Fruit fly (Drosophila melanogaster) whole organism, pupa: ENCODE measurements around the gene Top1.

Experiments
- CG10348 ChIP-seq: fragments of 200-800 bp; sonication (Bioruptor generic); IDR thresholded peaks from 2 replicates; pipeline ENCODE4 v1.3.6; 2022; ENCODE audit warnings: missing biosample characterization, missing genetic modification characterization
- CG12605 ChIP-seq: fragments of 200-800 bp; sonication (Bioruptor generic); IDR thresholded peaks from 2 replicates; pipeline ENCODE4 v1.3.6; 2022; ENCODE audit warnings: missing biosample characterization, missing genetic modification characterization
- CG13204 ChIP-seq: fragments of 200-800 bp; sonication (Bioruptor generic); optimal IDR thresholded peaks from 2 replicates; lab custom pipeline; 2018; ENCODE audit warnings: missing biosample characterization, mild to moderate bottlenecking, missing genetic modification characterization, moderate library complexity
- CG14655 ChIP-seq: fragments of 200-800 bp; sonication (Bioruptor generic); optimal IDR thresholded peaks from 3 replicates; lab custom pipeline; 2017; ENCODE audit warnings: mild to moderate bottlenecking, missing biosample characterization, missing genetic modification reagents, missing genetic modification characterization
- CG15710 ChIP-seq: fragments of 200-800 bp; sonication (Bioruptor generic); optimal IDR thresholded peaks from 2 replicates; lab custom pipeline; 2018; ENCODE audit warnings: missing biosample characterization, mild to moderate bottlenecking, missing genetic modification characterization, moderate library complexity
- CG17806 ChIP-seq: fragments of 200-800 bp; sonication (Bioruptor generic); optimal IDR thresholded peaks from 2 replicates; lab custom pipeline; 2018; ENCODE audit warnings: missing biosample characterization, mild to moderate bottlenecking, missing genetic modification characterization, moderate library complexity
- CG32121 ChIP-seq: fragments of 200-800 bp; sonication (Bioruptor generic); IDR thresholded peaks from 2 replicates; pipeline ENCODE4 v1.3.6; 2022; ENCODE audit warnings: missing biosample characterization, missing genetic modification characterization
- CG34367 ChIP-seq: fragments of 200-800 bp; sonication (Bioruptor generic); optimal IDR thresholded peaks from 2 replicates; lab custom pipeline; 2018; ENCODE audit warnings: missing biosample characterization, mild to moderate bottlenecking, missing genetic modification characterization
- CG4496 ChIP-seq: fragments of 200-800 bp; sonication (Bioruptor generic); IDR thresholded peaks from 3 replicates; pipeline ENCODE4 v1.3.6; 2022; ENCODE audit warnings: missing biosample characterization, missing genetic modification characterization
- CG8159 ChIP-seq: fragments of 200-800 bp; sonication (Bioruptor generic); optimal IDR thresholded peaks from 3 replicates; lab custom pipeline; 2018; ENCODE audit warnings: missing biosample characterization, mild to moderate bottlenecking, missing genetic modification characterization, moderate library complexity
- CG8301 ChIP-seq: fragments of 200-800 bp; sonication (Bioruptor generic); optimal IDR thresholded peaks from 2 replicates; lab custom pipeline; 2018; ENCODE audit warnings: missing biosample characterization, mild to moderate bottlenecking, missing genetic modification characterization
- CG9948 ChIP-seq: fragments of 200-800 bp; sonication (Bioruptor generic); optimal IDR thresholded peaks from 2 replicates; lab custom pipeline; 2018; ENCODE audit warnings: missing biosample characterization, mild to moderate bottlenecking, missing genetic modification characterization, moderate library complexity
- D1 ChIP-seq: fragments of 200-800 bp; sonication (Bioruptor generic); optimal IDR thresholded peaks from 2 replicates; lab custom pipeline; 2018; ENCODE audit warnings: missing biosample characterization, mild to moderate bottlenecking, missing genetic modification characterization, moderate library complexity
- EcR ChIP-seq: fragments of 200-800 bp; sonication (Bioruptor generic); optimal IDR thresholded peaks from 3 replicates; lab custom pipeline; 2019; ENCODE audit warnings: missing biosample characterization, missing genetic modification characterization, mild to moderate bottlenecking, moderate library complexity, missing genetic modification reagents
- Ets98B ChIP-seq: fragments of 200-800 bp; sonication (Bioruptor generic); IDR thresholded peaks from 2 replicates; pipeline ENCODE4 v1.3.6; 2022; ENCODE audit warnings: missing biosample characterization, missing genetic modification characterization
- Pif1A ChIP-seq: fragments of 200-800 bp; sonication (Bioruptor generic); optimal IDR thresholded peaks from 3 replicates; lab custom pipeline; 2016; ENCODE audit warnings: missing biosample characterization, missing genetic modification characterization
- Pif1B ChIP-seq: fragments of 200-800 bp; sonication (Bioruptor generic); optimal IDR thresholded peaks from 3 replicates; lab custom pipeline; 2016; ENCODE audit warnings: missing biosample characterization, missing genetic modification characterization
- Snoo ChIP-seq: fragments of 200-800 bp; sonication (Bioruptor generic); optimal IDR thresholded peaks from 3 replicates; lab custom pipeline; 2017; ENCODE audit warnings: missing biosample characterization, mild to moderate bottlenecking, missing genetic modification characterization, inconsistent platforms
- fd96Ca ChIP-seq: fragments of 200-800 bp; sonication (Bioruptor generic); IDR thresholded peaks from 3 replicates; pipeline ENCODE4 v1.3.6; 2022; ENCODE audit warnings: missing biosample characterization, missing genetic modification characterization
- gl ChIP-seq: fragments of 200-800 bp; sonication (Bioruptor generic); optimal IDR thresholded peaks from 2 replicates; lab custom pipeline; 2018; ENCODE audit warnings: missing biosample characterization, mild to moderate bottlenecking, missing genetic modification characterization
- rn ChIP-seq: fragments of 200-800 bp; sonication (Bioruptor generic); IDR thresholded peaks from 2 replicates; pipeline ENCODE4 v1.3.6; 2022; ENCODE audit warnings: missing biosample characterization, missing genetic modification characterization

Top1 gene

dm6 chrX:15298298-15299069 lies 20.8 kb upstream of the Top1 start:
- TF ChIP-seq CG13204 (peak; percentile 99), CG8301 (peak; percentile 91), rn (peak; percentile 85), Pif1A (GFP tag; lab: Kevin White, UChicago) (peak; percentile 70), CG12605 (GFP tag; lab: Robert Waterston, UW) (peak; percentile 78), Pif1B (GFP tag; lab: Kevin White, UChicago) (peak; percentile 66), Snoo (peak; percentile 87), gl (tag; lab: Kevin White, UChicago) (peak; percentile 47), CG15710 (tag; lab: Kevin White, UChicago) (peak; percentile 89), D1 (tag; lab: Kevin White, UChicago) (peak; percentile 57), fd96Ca (GFP tag; lab: Robert Waterston, UW) (peak; percentile 91), CG32121 (GFP tag; lab: Robert Waterston, UW) (peak; percentile 94), CG10348 (GFP tag; lab: Robert Waterston, UW) (peak; percentile 92), CG9948 (tag; lab: Kevin White, UChicago) (peak; percentile 85), Ets98B (peak; percentile 88), CG4496 (GFP tag; lab: Robert Waterston, UW) (peak; percentile 92), CG8159 (peak; percentile 92), CG17806 (peak; percentile 77), EcR (peak; percentile 79), CG14655 (GFP tag; lab: Kevin White, UChicago) (peak; percentile 95), CG34367 (tag; lab: Kevin White, UChicago) (peak; percentile 82)

dm6 chrX:15299927-15300740 lies 19.1 kb upstream of the Top1 start:
- TF ChIP-seq CG12605 (GFP tag; lab: Robert Waterston, UW) = no peak
- TF ChIP-seq CG8301 = no peak
- no peak for TF ChIP-seq CG13204
- no peak for TF ChIP-seq Pif1B (GFP tag; lab: Kevin White, UChicago)
- TF ChIP-seq CG34367 (tag; lab: Kevin White, UChicago) = no peak
- TF ChIP-seq CG9948 (tag; lab: Kevin White, UChicago) = no peak
- no peak for TF ChIP-seq CG15710 (tag; lab: Kevin White, UChicago)
- TF ChIP-seq fd96Ca (GFP tag; lab: Robert Waterston, UW) = no peak
- no peak for TF ChIP-seq gl (tag; lab: Kevin White, UChicago)
- no peak for TF ChIP-seq Pif1A (GFP tag; lab: Kevin White, UChicago)
- no peak for TF ChIP-seq CG4496 (GFP tag; lab: Robert Waterston, UW)
- TF ChIP-seq rn = no peak
- no peak for TF ChIP-seq CG10348 (GFP tag; lab: Robert Waterston, UW)
- TF ChIP-seq EcR = no peak
- no peak for TF ChIP-seq Snoo
- no peak for TF ChIP-seq CG17806

- no peak for TF ChIP-seq CG10348 (GFP tag; lab: Robert Waterston, UW)
- TF ChIP-seq fd96Ca (GFP tag; lab: Robert Waterston, UW) = no peak
- no peak for TF ChIP-seq CG4496 (GFP tag; lab: Robert Waterston, UW)
- TF ChIP-seq Snoo = no peak
- TF ChIP-seq Pif1B (GFP tag; lab: Kevin White, UChicago) = no peak
- TF ChIP-seq CG14655 (GFP tag; lab: Kevin White, UChicago) = no peak
- no peak for TF ChIP-seq D1 (tag; lab: Kevin White, UChicago)
- TF ChIP-seq Ets98B = no peak
- TF ChIP-seq Pif1A (GFP tag; lab: Kevin White, UChicago) = no peak
- no peak for TF ChIP-seq CG34367 (tag; lab: Kevin White, UChicago)
- TF ChIP-seq gl (tag; lab: Kevin White, UChicago) = no peak
- no peak for TF ChIP-seq EcR
- TF ChIP-seq CG17806 = no peak
- TF ChIP-seq CG9948 (tag; lab: Kevin White, UChicago) = no peak
- no peak for TF ChIP-seq CG15710 (tag; lab: Kevin White, UChicago)
- no peak for TF ChIP-seq CG13204
- no peak for TF ChIP-seq CG12605 (GFP tag; lab: Robert Waterston, UW)
- TF ChIP-seq, all 21 proteins: peak for 0
Observed at dm6 chrX:15301175-15301574, 18.1 kb upstream of the Top1 start.

DNA sequence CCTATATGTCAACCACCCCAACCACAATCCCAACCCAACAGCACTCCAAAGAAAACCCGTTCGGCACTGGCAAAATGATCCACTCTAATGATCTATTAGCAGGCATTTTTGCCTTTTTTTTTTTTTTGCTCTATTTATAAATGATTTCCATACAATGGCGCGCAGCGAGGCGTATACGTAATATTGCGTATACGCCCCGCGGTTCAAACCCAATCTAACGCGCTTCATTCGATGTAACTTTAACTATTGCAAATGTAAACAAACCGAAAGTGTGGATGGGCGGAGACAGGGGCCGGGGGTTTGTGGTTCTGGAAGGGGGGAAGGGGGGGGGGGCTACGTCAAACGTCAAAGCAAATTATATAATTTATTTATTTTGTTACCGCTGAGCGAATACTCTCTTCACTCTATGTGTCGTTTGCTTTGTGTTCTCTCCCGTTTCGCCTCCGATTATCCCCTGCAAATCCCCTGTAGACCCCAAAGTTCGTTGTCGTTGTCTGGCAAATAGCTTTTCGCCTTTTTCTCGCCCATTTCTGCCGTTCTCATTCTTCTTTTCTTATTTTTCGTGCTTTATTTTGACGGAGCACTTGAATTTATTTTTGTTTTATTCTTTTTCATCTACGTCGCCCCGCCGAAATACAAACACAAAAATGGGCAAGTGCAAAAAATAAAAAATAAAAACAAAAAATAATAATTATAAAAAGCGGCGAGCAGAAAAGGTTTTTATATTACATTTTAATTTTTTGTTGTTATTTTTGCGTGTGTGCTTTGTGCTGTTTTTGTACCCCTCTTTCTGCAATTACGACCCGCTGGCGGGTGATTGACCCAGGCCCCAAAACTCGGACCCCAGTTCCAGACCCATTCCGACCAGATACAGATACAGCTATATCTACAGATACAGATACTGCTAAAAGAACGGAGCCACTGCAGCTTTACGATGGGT lies 15.8 kb upstream of the Top1 start:
- TF ChIP-seq Pif1A (GFP tag; lab: Kevin White, UChicago) = no peak
- no peak for TF ChIP-seq fd96Ca (GFP tag; lab: Robert Waterston, UW)
- TF ChIP-seq rn = no peak
- TF ChIP-seq gl (tag; lab: Kevin White, UChicago) = no peak
- TF ChIP-seq Snoo = peak; percentile 27
- TF ChIP-seq, all 21 proteins: peak for 1

dm6 chrX:15304211-15304610 lies 15.1 kb upstream of the Top1 start:
- no peak for TF ChIP-seq CG34367 (tag; lab: Kevin White, UChicago)
- no peak for TF ChIP-seq CG9948 (tag; lab: Kevin White, UChicago)
- no peak for TF ChIP-seq Snoo
- TF ChIP-seq CG15710 (tag; lab: Kevin White, UChicago) = no peak
- TF ChIP-seq Ets98B = no peak
- TF ChIP-seq gl (tag; lab: Kevin White, UChicago) = no peak
- TF ChIP-seq CG32121 (GFP tag; lab: Robert Waterston, UW) = no peak
- TF ChIP-seq Pif1B (GFP tag; lab: Kevin White, UChicago) = no peak
- no peak for TF ChIP-seq CG12605 (GFP tag; lab: Robert Waterston, UW)
- no peak for TF ChIP-seq rn
- TF ChIP-seq CG17806 = no peak
- 0 out of 3 replicates have a peak, but pooled peaks have one; percentile 36 for TF ChIP-seq CG4496 (GFP tag; lab: Robert Waterston, UW)
- peak; percentile 7 for TF ChIP-seq CG14655 (GFP tag; lab: Kevin White, UChicago)
- no peak for TF ChIP-seq CG13204
- no peak for TF ChIP-seq EcR
- no peak for TF ChIP-seq CG8301
- no peak for TF ChIP-seq D1 (tag; lab: Kevin White, UChicago)
- TF ChIP-seq CG10348 (GFP tag; lab: Robert Waterston, UW) = no peak
- no peak for TF ChIP-seq Pif1A (GFP tag; lab: Kevin White, UChicago)
- TF ChIP-seq CG8159 = peak; percentile 2
- no peak for TF ChIP-seq fd96Ca (GFP tag; lab: Robert Waterston, UW)
- TF ChIP-seq, all 21 proteins: peak for 3
